Worm (Caenorhabditis elegans) whole organism, L1 larva: Measurements from ENCODE around the gene nduv-2.

Source experiments
- C16A3.4 ChIP-seq: fragments of 150-350 bp; optimal IDR thresholded peaks from 2 replicates; lab custom pipeline; 2014; ENCODE audit warnings: missing biosample characterization, missing genetic modification characterization
- Y116A8C.19 ChIP-seq: sonication (generic microtip); optimal IDR thresholded peaks from 2 replicates; lab custom pipeline; 2016; ENCODE audit warnings: missing compliant biosample characterization, missing genetic modification characterization, borderline replicate concordance
- aly-2 ChIP-seq: fragments of 150-350 bp; optimal IDR thresholded peaks from 2 replicates; lab custom pipeline; 2014; ENCODE audit warnings: missing biosample characterization, missing genetic modification characterization
- blmp-1 ChIP-seq: fragments of 150-350 bp; optimal IDR thresholded peaks from 2 replicates; lab custom pipeline; 2014; ENCODE audit warnings: missing biosample characterization, missing genetic modification characterization
- ceh-82 ChIP-seq, 3 experiments: fragments of 150-350 bp in 1 of 3; sonication (generic microtip) in 2 of 3; optimal IDR thresholded peaks; 2 replicates each; lab custom pipeline; 2014 to 2017; ENCODE audit warnings: missing biosample characterization in 3 of 3, missing genetic modification characterization in 3 of 3
- dpl-1 ChIP-seq, 3 experiments: fragments of 150-350 bp in 2 of 3; sonication (generic microtip) in 1 of 3; optimal IDR thresholded peaks; 2 replicates each; lab custom pipeline; 2014 to 2017; ENCODE audit warnings: missing biosample characterization in 3 of 3, missing genetic modification characterization in 3 of 3, missing genetic modification reagents in 3 of 3
- efl-3 ChIP-seq: fragments of 200-800 bp; sonication (Bioruptor generic); optimal IDR thresholded peaks from 2 replicates; lab custom pipeline; 2018; ENCODE audit warnings: mild to moderate bottlenecking, missing genetic modification characterization, missing compliant biosample characterization
- egl-27 ChIP-seq, 2 experiments: fragments of 150-350 bp in 1 of 2; sonication (generic microtip); optimal IDR thresholded peaks; 3 replicates each; lab custom pipeline; 2017 to 2018; ENCODE audit warnings: missing biosample characterization in 2 of 2, missing genetic modification characterization in 2 of 2, missing genetic modification reagents in 2 of 2
- elt-2 ChIP-seq: sonication (generic microtip); optimal IDR thresholded peaks from 2 replicates; lab custom pipeline; 2016; ENCODE audit warnings: missing genetic modification characterization, mild to moderate bottlenecking, inconsistent platforms, missing compliant biosample characterization, missing genetic modification reagents
- elt-3 ChIP-seq, 6 experiments: fragments of 150-350 bp in 1 of 6; sonication (generic microtip); optimal IDR thresholded peaks; 2 replicates each; lab custom pipeline; 2017 to 2018; ENCODE audit warnings: missing biosample characterization in 6 of 6, missing genetic modification characterization in 6 of 6, inconsistent platforms in 1 of 6
- ets-5 ChIP-seq: fragments of 200-800 bp; sonication (Bioruptor generic); IDR thresholded peaks from 2 replicates; pipeline ENCODE4 v1.3.6; 2022; ENCODE audit warnings: missing genetic modification characterization, missing compliant biosample characterization
- fkh-8 ChIP-seq: sonication (generic microtip); optimal IDR thresholded peaks from 2 replicates; lab custom pipeline; 2016; ENCODE audit warnings: mild to moderate bottlenecking, missing genetic modification characterization, missing compliant biosample characterization
- hlh-4 ChIP-seq: sonication (generic microtip); optimal IDR thresholded peaks from 2 replicates; lab custom pipeline; 2016; ENCODE audit warnings: mild to moderate bottlenecking, missing genetic modification characterization, missing compliant biosample characterization
- lin-14 ChIP-seq: fragments of 200-800 bp; sonication (Bioruptor generic); optimal IDR thresholded peaks from 2 replicates; lab custom pipeline; 2018; ENCODE audit warnings: mild to moderate bottlenecking, missing genetic modification characterization, moderate library complexity, missing compliant biosample characterization
- lin-35 ChIP-seq, 2 experiments: fragments of 150-350 bp; optimal IDR thresholded peaks; 2 replicates each; lab custom pipeline; 2014; ENCODE audit warnings: missing biosample characterization in 2 of 2, missing genetic modification characterization in 2 of 2, missing genetic modification reagents in 2 of 2
- lin-39 ChIP-seq: fragments of 150-350 bp; optimal IDR thresholded peaks from 2 replicates; lab custom pipeline; 2014; ENCODE audit warnings: missing biosample characterization, missing genetic modification reagents, missing genetic modification characterization
- lir-3 ChIP-seq: sonication (generic microtip); optimal IDR thresholded peaks from 2 replicates; lab custom pipeline; 2016; ENCODE audit warnings: mild to moderate bottlenecking, missing genetic modification characterization, moderate library complexity, missing compliant biosample characterization; ENCODE audit not compliant: poor library complexity
- lsy-2 ChIP-seq, 2 experiments: fragments of 150-350 bp; optimal IDR thresholded peaks; 2 replicates each; lab custom pipeline; 2014; ENCODE audit warnings: missing biosample characterization in 2 of 2, missing genetic modification characterization in 2 of 2
- mdl-1 ChIP-seq, 2 experiments: fragments of 150-350 bp; optimal IDR thresholded peaks; 2 replicates each; lab custom pipeline; 2014 to 2017; ENCODE audit warnings: missing biosample characterization in 2 of 2, missing genetic modification characterization in 2 of 2, inconsistent platforms in 1 of 2
- mep-1 ChIP-seq: fragments of 150-350 bp; optimal IDR thresholded peaks from 2 replicates; lab custom pipeline; 2014; ENCODE audit warnings: missing biosample characterization, missing genetic modification characterization
- nhr-11 ChIP-seq: fragments of 150-350 bp; optimal IDR thresholded peaks from 2 replicates; lab custom pipeline; 2014; ENCODE audit warnings: missing biosample characterization, missing genetic modification characterization
- nhr-19 ChIP-seq: fragments of 200-800 bp; sonication (Bioruptor generic); conservative IDR thresholded peaks from 2 replicates; pipeline ENCODE4 v1.3.6; 2022; ENCODE audit warnings: missing genetic modification characterization, missing compliant biosample characterization
- nhr-20 ChIP-seq: sonication (generic microtip); optimal IDR thresholded peaks from 2 replicates; lab custom pipeline; 2016; ENCODE audit warnings: mild to moderate bottlenecking, missing genetic modification characterization, missing compliant biosample characterization
- nhr-28 ChIP-seq: fragments of 150-350 bp; optimal IDR thresholded peaks from 2 replicates; lab custom pipeline; 2014; ENCODE audit warnings: missing biosample characterization, missing genetic modification characterization
- nhr-47 ChIP-seq: sonication (generic microtip); optimal IDR thresholded peaks from 2 replicates; lab custom pipeline; 2016; ENCODE audit warnings: mild to moderate bottlenecking, missing genetic modification characterization, moderate library complexity, missing compliant biosample characterization
- nhr-71 ChIP-seq: sonication (generic microtip); optimal IDR thresholded peaks from 2 replicates; lab custom pipeline; 2016; ENCODE audit warnings: mild to moderate bottlenecking, missing genetic modification characterization, moderate library complexity, missing compliant biosample characterization
- nhr-85 ChIP-seq: sonication (generic microtip); peaks from one replicate; lab custom pipeline; 2016; ENCODE audit warnings: missing genetic modification characterization, inconsistent platforms, missing compliant biosample characterization
- nhr-90 ChIP-seq: sonication (generic microtip); optimal IDR thresholded peaks from 2 replicates; lab custom pipeline; 2016; ENCODE audit warnings: mild to moderate bottlenecking, missing genetic modification characterization, missing compliant biosample characterization; ENCODE audit not compliant: poor library complexity
- pag-3 ChIP-seq: sonication (generic microtip); optimal IDR thresholded peaks from 2 replicates; lab custom pipeline; 2017; ENCODE audit warnings: missing genetic modification characterization, mild to moderate bottlenecking, missing compliant biosample characterization, antibody characterized with exemption, borderline replicate concordance; ENCODE audit not compliant: insufficient read depth
- pqm-1 ChIP-seq: sonication (generic microtip); optimal IDR thresholded peaks from 3 replicates; lab custom pipeline; 2017; ENCODE audit warnings: missing biosample characterization, missing genetic modification characterization
- snu-23 ChIP-seq: sonication (generic microtip); optimal IDR thresholded peaks from 2 replicates; lab custom pipeline; 2016; ENCODE audit warnings: missing genetic modification characterization, missing compliant biosample characterization
- swsn-7 ChIP-seq: sonication (generic microtip); optimal IDR thresholded peaks from 2 replicates; lab custom pipeline; 2016; ENCODE audit warnings: missing genetic modification characterization, missing compliant biosample characterization
- tlp-1 ChIP-seq: fragments of 150-350 bp; optimal IDR thresholded peaks from 2 replicates; lab custom pipeline; 2014; ENCODE audit warnings: missing biosample characterization, missing genetic modification characterization
- unc-130 ChIP-seq: fragments of 150-350 bp; optimal IDR thresholded peaks from 2 replicates; lab custom pipeline; 2017; ENCODE audit warnings: missing biosample characterization, missing genetic modification characterization, inconsistent platforms
- unc-98 ChIP-seq: fragments of 200-800 bp; sonication (Bioruptor generic); IDR thresholded peaks from 2 replicates; pipeline ENCODE4 v1.3.6; 2022; ENCODE audit warnings: missing genetic modification characterization, missing compliant biosample characterization
- vab-15 ChIP-seq: sonication (generic microtip); optimal IDR thresholded peaks from 2 replicates; lab custom pipeline; 2017; ENCODE audit warnings: missing genotype, mild to moderate bottlenecking, missing genetic modification characterization, missing compliant biosample characterization
- zip-4 ChIP-seq: fragments of 200-800 bp; sonication (Bioruptor generic); optimal IDR thresholded peaks from 2 replicates; lab custom pipeline; 2018; ENCODE audit warnings: mild to moderate bottlenecking, missing genetic modification characterization, moderate library complexity, missing compliant biosample characterization
- ztf-4 ChIP-seq: fragments of 150-350 bp; optimal IDR thresholded peaks from 2 replicates; lab custom pipeline; 2014; ENCODE audit warnings: missing biosample characterization, missing genetic modification characterization

Gene nduv-2

ce11 chrV:13660660-13661325 lies 35.4 kb upstream of the nduv-2 start, which contains the start of gene letm-1:
Gene letm-1 (plus strand): TSS chrV:13661257.
- TF ChIP-seq swsn-7 (no peak), unc-98 (GFP tag; lab: Robert Waterston, UW) (no peak), nhr-71 (tag; lab: Kevin White, UChicago) (peak; percentile 67), pag-3 (tag; lab: Kevin White, UChicago) (no peak), Y116A8C.19 (tag; lab: Kevin White, UChicago) (no peak), nhr-20 (peak; percentile 52), tlp-1 (no peak), lin-14 (GFP tag; lab: Kevin White, UChicago) (peak; percentile 50), nhr-47 (no peak), nhr-85 (peak; percentile 76), lsy-2 (tag; optimal IDR thresholded peaks at IDR 0.05; lab: Kevin White, UChicago) (peak in 1 of 2 experiments; percentile 12), mdl-1 (tag; optimal IDR thresholded peaks at IDR 0.05; lab: Kevin White, UChicago) (peak in 1 of 2 experiments; percentile 48), C16A3.4 (tag; lab: Kevin White, UChicago) (peak; percentile 48), elt-3 (tag; optimal IDR thresholded peaks at IDR 0.05; lab: Kevin White, UChicago) (peak in 1 of 6 experiments; percentile 12), blmp-1 (tag; lab: Kevin White, UChicago) (peak; percentile 17), lir-3 (tag; lab: Kevin White, UChicago) (no peak), elt-2 (peak; percentile 2), dpl-1 (GFP tag; optimal IDR thresholded peaks at IDR 0.05; lab: Kevin White, UChicago) (peak in 2 of 3 experiments; percentile 9 to 38), zip-4 (GFP tag; lab: Kevin White, UChicago) (peak; percentile 40), egl-27 (tag; optimal IDR thresholded peaks at IDR 0.05; lab: Kevin White, UChicago) (no peak), lin-35 (GFP tag; optimal IDR thresholded peaks at IDR 0.05; lab: Kevin White, UChicago) (peak; percentile 17 to 54), nhr-19 (GFP tag; lab: Robert Waterston, UW) (peak; percentile 46), snu-23 (GFP tag; lab: Kevin White, UChicago) (peak; percentile 39)

DNA sequence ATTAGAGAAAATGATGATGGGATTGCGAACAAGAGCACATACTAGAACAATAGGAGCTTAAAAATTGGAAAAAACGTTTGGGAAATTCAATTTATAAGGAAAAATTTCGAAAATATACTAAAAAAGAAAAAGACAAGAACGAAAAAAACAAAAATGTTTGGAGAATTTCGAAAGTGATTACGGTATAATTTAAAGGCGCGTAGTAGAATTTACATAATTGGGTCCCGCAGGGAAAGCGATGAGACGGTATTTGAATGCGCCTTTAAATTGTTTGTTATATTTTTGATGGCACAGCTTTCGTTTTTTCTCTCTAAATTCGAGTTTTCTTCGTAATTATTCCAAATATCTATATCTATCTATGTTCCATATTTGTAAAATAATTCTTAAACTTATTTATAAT lies 34.7 kb upstream of the nduv-2 start:
- TF ChIP-seq nhr-28 (no peak), nhr-85 (peak; percentile 21)

DNA sequence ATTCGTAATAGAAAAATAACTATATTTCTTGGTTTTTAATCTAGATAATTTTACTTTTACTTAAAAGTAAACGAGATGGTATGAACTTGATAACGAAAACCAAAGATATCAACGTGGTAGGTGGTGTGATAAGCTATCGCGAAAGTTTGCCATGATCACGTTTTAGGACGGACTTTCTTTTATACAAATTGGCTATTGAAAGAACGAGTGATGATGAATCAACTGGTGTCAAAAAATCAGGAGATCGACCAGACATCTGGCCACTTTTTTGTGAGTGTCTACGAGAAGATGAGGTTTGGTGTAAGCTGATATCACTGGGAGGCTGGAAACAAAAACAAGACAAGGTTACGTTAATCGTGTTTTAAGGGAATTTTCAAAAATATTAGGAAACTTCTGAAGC lies 33.9 kb upstream of the nduv-2 start:
- TF ChIP-seq elt-2 (peak; percentile 42), mdl-1 (tag; optimal IDR thresholded peaks at IDR 0.05; lab: Kevin White, UChicago) (peak in 1 of 2 experiments; percentile 10), mep-1 (peak; percentile 6), ets-5 (GFP tag; lab: Robert Waterston, UW) (no peak), fkh-8 (tag; lab: Kevin White, UChicago) (no peak), snu-23 (GFP tag; lab: Kevin White, UChicago) (peak; percentile 18), nhr-11 (no peak), lsy-2 (tag; optimal IDR thresholded peaks at IDR 0.05; lab: Kevin White, UChicago) (peak in 1 of 2 experiments; percentile 13), unc-130 (tag; lab: Kevin White, UChicago) (peak; percentile 11), aly-2 (tag; lab: Kevin White, UChicago) (no peak), nhr-90 (peak; percentile 12), efl-3 (no peak), elt-3 (tag; optimal IDR thresholded peaks at IDR 0.05; lab: Kevin White, UChicago) (peak in 4 of 6 experiments; percentile 36 to 61 (median 54)), hlh-4 (tag; lab: Kevin White, UChicago) (no peak), ceh-82 (tag; optimal IDR thresholded peaks at IDR 0.05; lab: Kevin White, UChicago) (no peak), ztf-4 (tag; lab: Kevin White, UChicago) (no peak), blmp-1 (tag; lab: Kevin White, UChicago) (peak; percentile 83), lin-35 (GFP tag; optimal IDR thresholded peaks at IDR 0.05; lab: Kevin White, UChicago) (peak in 1 of 2 experiments; percentile 54), nhr-19 (GFP tag; lab: Robert Waterston, UW) (peak; percentile 15; the same call in 1 of the 2 replicates), pqm-1 (tag; lab: Kevin White, UChicago) (no peak), vab-15 (tag; lab: Kevin White, UChicago) (no peak), lin-39 (no peak)
- TF ChIP-seq, all 84 proteins: peak for 11
